Fruit fly (Drosophila melanogaster) whole organism, embryonic: ENCODE measurements around the gene CG43850.

Experiments
- Atf-2 ChIP-seq: fragments of 200-800 bp; sonication (Bioruptor generic); optimal IDR thresholded peaks from 2 replicates; lab custom pipeline; 2016; ENCODE audit warnings: missing biosample characterization, missing genetic modification characterization
- Bdp1 ChIP-seq: fragments of 200-800 bp; sonication (Bioruptor generic); optimal IDR thresholded peaks from 3 replicates; lab custom pipeline; 2016; ENCODE audit warnings: missing biosample characterization, missing genetic modification characterization
- C15 ChIP-seq: fragments of 200-800 bp; sonication (Bioruptor generic); IDR thresholded peaks from 3 replicates; pipeline ENCODE4 v1.3.6; 2022; ENCODE audit warnings: missing biosample characterization, missing genetic modification characterization
- CG11695 ChIP-seq: fragments of 200-800 bp; sonication (Bioruptor generic); IDR thresholded peaks from 3 replicates; pipeline ENCODE4 v1.3.6; 2022; ENCODE audit warnings: missing biosample characterization, missing genetic modification characterization
- CG12769 ChIP-seq: fragments of 200-800 bp; sonication (Bioruptor generic); optimal IDR thresholded peaks from 2 replicates; lab custom pipeline; 2019; ENCODE audit warnings: missing biosample characterization, mild to moderate bottlenecking, missing genetic modification characterization, moderate library complexity
- CG12942 ChIP-seq: fragments of 200-800 bp; sonication (Bioruptor generic); optimal IDR thresholded peaks from 3 replicates; lab custom pipeline; 2016; ENCODE audit warnings: missing biosample characterization, missing genetic modification characterization
- CG14014 ChIP-seq: fragments of 200-800 bp; sonication (Bioruptor generic); IDR thresholded peaks from 2 replicates; pipeline ENCODE4 v1.3.6; 2022; ENCODE audit warnings: missing biosample characterization, missing genetic modification characterization
- CG1529 ChIP-seq: fragments of 200-800 bp; sonication (Bioruptor generic); optimal IDR thresholded peaks from 3 replicates; lab custom pipeline; 2018; ENCODE audit warnings: missing biosample characterization, missing genetic modification characterization
- CG15601 ChIP-seq: fragments of 200-800 bp; sonication (Bioruptor generic); optimal IDR thresholded peaks from 3 replicates; lab custom pipeline; 2019; ENCODE audit warnings: missing biosample characterization, mild to moderate bottlenecking, missing genetic modification characterization, moderate library complexity
- CG15696 ChIP-seq: fragments of 200-800 bp; sonication (Bioruptor generic); optimal IDR thresholded peaks from 2 replicates; lab custom pipeline; 2019; ENCODE audit warnings: missing biosample characterization, mild to moderate bottlenecking, missing genetic modification characterization, moderate library complexity
- CG17359 ChIP-seq: fragments of 200-800 bp; sonication (Bioruptor generic); optimal IDR thresholded peaks from 3 replicates; lab custom pipeline; 2018; ENCODE audit warnings: missing biosample characterization, mild to moderate bottlenecking, missing genetic modification characterization, moderate library complexity
- CG17912 ChIP-seq: fragments of 200-800 bp; sonication (Bioruptor generic); optimal IDR thresholded peaks from 2 replicates; lab custom pipeline; 2018; ENCODE audit warnings: missing biosample characterization, mild to moderate bottlenecking, missing genetic modification characterization
- CG2120 ChIP-seq: fragments of 200-800 bp; sonication (Bioruptor generic); optimal IDR thresholded peaks from 3 replicates; lab custom pipeline; 2016; ENCODE audit warnings: missing biosample characterization, missing genetic modification characterization
- CG30020 ChIP-seq: fragments of 200-800 bp; optimal IDR thresholded peaks from 2 replicates; lab custom pipeline; 2019; ENCODE audit warnings: missing biosample characterization, mild to moderate bottlenecking, missing genetic modification characterization, moderate library complexity
- CG31224 ChIP-seq: fragments of 200-800 bp; sonication (Bioruptor generic); IDR thresholded peaks from 2 replicates; pipeline ENCODE4 v1.3.6; 2022; ENCODE audit warnings: missing biosample characterization, missing genetic modification characterization
- CG4328 ChIP-seq: fragments of 200-800 bp; sonication (Bioruptor generic); optimal IDR thresholded peaks from 3 replicates; lab custom pipeline; 2017; ENCODE audit warnings: missing biosample characterization, missing genetic modification reagents, missing genetic modification characterization
- CG5953 ChIP-seq: fragments of 200-800 bp; sonication (Bioruptor generic); IDR thresholded peaks from 2 replicates; pipeline ENCODE4 v1.3.6; 2022; ENCODE audit warnings: missing biosample characterization, missing genetic modification characterization
- CG7745 ChIP-seq: fragments of 200-800 bp; sonication (Bioruptor generic); optimal IDR thresholded peaks from 2 replicates; lab custom pipeline; 2018; ENCODE audit warnings: missing biosample characterization, mild to moderate bottlenecking, missing genetic modification characterization, moderate library complexity
- CG7928 ChIP-seq: fragments of 200-800 bp; sonication (Bioruptor generic); optimal IDR thresholded peaks from 2 replicates; lab custom pipeline; 2017; ENCODE audit warnings: missing biosample characterization, mild to moderate bottlenecking, missing genetic modification characterization
- CG7963 ChIP-seq: fragments of 200-800 bp; sonication (Bioruptor generic); IDR thresholded peaks from 3 replicates; pipeline ENCODE4 v1.3.6; 2022; ENCODE audit warnings: missing biosample characterization, missing genetic modification characterization; ENCODE audit not compliant: partially characterized antibody
- CrebB ChIP-seq: fragments of 200-800 bp; sonication (Bioruptor generic); optimal IDR thresholded peaks from 3 replicates; lab custom pipeline; 2018; ENCODE audit warnings: missing biosample characterization, mild to moderate bottlenecking, missing genetic modification characterization
- D ChIP-seq, 2 experiments: fragments of 200-800 bp in 1 of 2; fragments of >200 bp in 1 of 2; sonication (Bioruptor generic) in 1 of 2; optimal IDR thresholded peaks; 2 replicates in 1 of 2; 3 replicates in 1 of 2; lab custom pipeline; 2017; ENCODE audit warnings: mild to moderate bottlenecking in 1 of 2, missing biosample characterization in 1 of 2, missing genetic modification characterization in 1 of 2, missing genetic modification reagents in 1 of 2
- Dll ChIP-seq: fragments of 200-800 bp; sonication (Bioruptor generic); IDR thresholded peaks from 4 replicates; pipeline ENCODE4 v1.3.6; 2022; ENCODE audit warnings: missing biosample characterization, missing genetic modification characterization; ENCODE audit not compliant: partially characterized antibody
- E2f2 ChIP-seq: fragments of 200-800 bp; sonication (Bioruptor generic); IDR thresholded peaks from 2 replicates; pipeline ENCODE4 v1.3.6; 2022; ENCODE audit warnings: missing biosample characterization, missing genetic modification characterization
- Gsc ChIP-seq: fragments of 200-800 bp; sonication (Bioruptor generic); IDR thresholded peaks from 2 replicates; pipeline ENCODE4 v1.3.6; 2022; ENCODE audit warnings: missing biosample characterization, missing genetic modification characterization
- HLHmδ ChIP-seq: fragments of 200-800 bp; sonication (Bioruptor generic); optimal IDR thresholded peaks from 2 replicates; lab custom pipeline; 2018; ENCODE audit warnings: missing biosample characterization, mild to moderate bottlenecking, missing genetic modification characterization, moderate library complexity
- Myb ChIP-seq: fragments of 200-800 bp; sonication (Bioruptor generic); optimal IDR thresholded peaks from 2 replicates; lab custom pipeline; 2016; ENCODE audit warnings: missing biosample characterization, missing genetic modification characterization
- Poxn ChIP-seq: fragments of 200-800 bp; sonication (Bioruptor generic); IDR thresholded peaks from 2 replicates; pipeline ENCODE4 v1.3.6; 2022; ENCODE audit warnings: missing biosample characterization, missing genetic modification characterization
- Sox100B ChIP-seq: fragments of 200-800 bp; sonication (Bioruptor generic); optimal IDR thresholded peaks from 3 replicates; lab custom pipeline; 2018; ENCODE audit warnings: missing biosample characterization, mild to moderate bottlenecking, missing genetic modification characterization
- Usf ChIP-seq: fragments of 200-800 bp; sonication (Bioruptor generic); optimal IDR thresholded peaks from 2 replicates; lab custom pipeline; 2017; ENCODE audit warnings: missing genotype, missing biosample characterization, missing genetic modification characterization
- Xrp1 ChIP-seq: fragments of 200-800 bp; sonication (Bioruptor generic); IDR thresholded peaks from 2 replicates; pipeline ENCODE4 v1.3.6; 2022; ENCODE audit warnings: missing biosample characterization, missing genetic modification characterization
- ac ChIP-seq: fragments of 200-800 bp; sonication (Bioruptor generic); optimal IDR thresholded peaks from 3 replicates; lab custom pipeline; 2017; ENCODE audit warnings: missing biosample characterization, mild to moderate bottlenecking, missing genetic modification characterization
- amos ChIP-seq: fragments of 200-800 bp; sonication (Bioruptor generic); IDR thresholded peaks from 2 replicates; pipeline ENCODE4 v1.3.6; 2022; ENCODE audit warnings: missing biosample characterization, missing genetic modification characterization; ENCODE audit not compliant: partially characterized antibody
- bcd ChIP-seq: fragments of 200-800 bp; sonication (Bioruptor generic); optimal IDR thresholded peaks from 2 replicates; lab custom pipeline; 2017; ENCODE audit warnings: missing biosample characterization, mild to moderate bottlenecking, missing genetic modification characterization
- br ChIP-seq: fragments of >200 bp; optimal IDR thresholded peaks from 2 replicates; lab custom pipeline; 2017
- croc ChIP-seq: fragments of 200-800 bp; sonication (Bioruptor generic); conservative IDR thresholded peaks from 3 replicates; pipeline ENCODE4 v1.3.6; 2022; ENCODE audit warnings: missing biosample characterization, missing genetic modification characterization
- dm ChIP-seq: fragments of 200-800 bp; sonication (Bioruptor generic); optimal IDR thresholded peaks from 3 replicates; lab custom pipeline; 2016; ENCODE audit warnings: missing biosample characterization, missing genetic modification characterization
- dmrt11E ChIP-seq: fragments of 200-800 bp; sonication (Bioruptor generic); optimal IDR thresholded peaks from 3 replicates; lab custom pipeline; 2018; ENCODE audit warnings: missing biosample characterization, mild to moderate bottlenecking, missing genetic modification characterization, moderate library complexity
- fru ChIP-seq: fragments of >200 bp; optimal IDR thresholded peaks from 2 replicates; lab custom pipeline; 2017
- hkb ChIP-seq, 2 experiments: fragments of 200-800 bp in 1 of 2; fragments of >200 bp in 1 of 2; sonication (Bioruptor generic) in 1 of 2; IDR thresholded peaks in 1 of 2; optimal IDR thresholded peaks in 1 of 2; 2 replicates each; pipeline versions ENCODE4 v1.3.6 to Lab custom; 2017 to 2022; ENCODE audit warnings: missing biosample characterization in 1 of 2, missing genetic modification characterization in 1 of 2
- lab ChIP-seq: fragments of 200-800 bp; sonication (Bioruptor generic); optimal IDR thresholded peaks from 3 replicates; lab custom pipeline; 2017; ENCODE audit warnings: missing biosample characterization, missing genetic modification characterization, mild to moderate bottlenecking, moderate library complexity, missing genetic modification reagents
- nau ChIP-seq: fragments of 200-800 bp; sonication (Bioruptor generic); optimal IDR thresholded peaks from 3 replicates; lab custom pipeline; 2017; ENCODE audit warnings: missing biosample characterization, mild to moderate bottlenecking, missing genetic modification characterization, missing genetic modification reagents
- nerfin-2 ChIP-seq: fragments of 200-800 bp; sonication (Bioruptor generic); IDR thresholded peaks from 2 replicates; pipeline ENCODE4 v1.3.6; 2022; ENCODE audit warnings: missing biosample characterization, missing genetic modification characterization; ENCODE audit not compliant: partially characterized antibody
- onecut ChIP-seq: fragments of 200-800 bp; sonication (Bioruptor generic); IDR thresholded peaks from 2 replicates; pipeline ENCODE4 v1.3.6; 2022; ENCODE audit warnings: missing biosample characterization, missing genetic modification characterization
- pfk ChIP-seq: fragments of 200-800 bp; sonication (Bioruptor generic); optimal IDR thresholded peaks from 2 replicates; lab custom pipeline; 2018; ENCODE audit warnings: missing biosample characterization, mild to moderate bottlenecking, missing genetic modification characterization, moderate library complexity
- ro ChIP-seq: fragments of 200-800 bp; sonication (Bioruptor generic); IDR thresholded peaks from 2 replicates; pipeline ENCODE4 v1.3.6; 2022; ENCODE audit warnings: missing biosample characterization, missing genetic modification characterization
- schlank ChIP-seq: fragments of 200-800 bp; sonication (Bioruptor generic); optimal IDR thresholded peaks from 2 replicates; lab custom pipeline; 2018; ENCODE audit warnings: missing biosample characterization, mild to moderate bottlenecking, missing genetic modification characterization
- so ChIP-seq: fragments of 200-800 bp; sonication (Bioruptor generic); IDR thresholded peaks from 3 replicates; pipeline ENCODE4 v1.3.6; 2022; ENCODE audit warnings: missing biosample characterization, missing genetic modification characterization
- tup ChIP-seq: fragments of 200-800 bp; sonication (Bioruptor generic); optimal IDR thresholded peaks from 2 replicates; lab custom pipeline; 2016; ENCODE audit warnings: missing biosample characterization, mild to moderate bottlenecking, missing genetic modification characterization, moderate library complexity
- zf30C ChIP-seq: fragments of 200-800 bp; sonication (Bioruptor generic); optimal IDR thresholded peaks from 3 replicates; lab custom pipeline; 2018; ENCODE audit warnings: missing biosample characterization, mild to moderate bottlenecking, missing genetic modification characterization

CG43850 gene

dm6 chr2L:13394903-13395302 lies 20.3 kb upstream of the CG43850 start, which contains the start of gene RpL24 (continued):
- TF ChIP-seq CG12769 (tag; lab: Kevin White, UChicago) = no peak
- peak; percentile 99 for TF ChIP-seq dm
- no peak for TF ChIP-seq D (optimal IDR thresholded peaks at IDR 0.05; lab: Kevin White, UChicago)
- peak; percentile 86 for TF ChIP-seq D (GFP tag; optimal IDR thresholded peaks at IDR 0.05; lab: Kevin White, UChicago)
- TF ChIP-seq nerfin-2 = no peak
- TF ChIP-seq fru (lab: Kevin White, UChicago) = no peak
- TF ChIP-seq tup (GFP tag; lab: Kevin White, UChicago) = peak; percentile 74
- peak; percentile 89 for TF ChIP-seq CG14014 (GFP tag; lab: Robert Waterston, UW)
- peak; percentile 84 for TF ChIP-seq dmrt11E (tag; lab: Kevin White, UChicago)
- TF ChIP-seq Bdp1 (GFP tag; lab: Kevin White, UChicago) = peak; percentile 83
- TF ChIP-seq CG30020 (tag; lab: Kevin White, UChicago) = peak; percentile 57
- TF ChIP-seq ro (GFP tag; lab: Robert Waterston, UW) = peak; percentile 40; the same call in 1 of the 2 replicates
- TF ChIP-seq br (lab: Kevin White, UChicago) = no peak
- TF ChIP-seq E2f2 (GFP tag; lab: Robert Waterston, UW) = peak; percentile 82
- no peak for TF ChIP-seq Dll (GFP tag; lab: Robert Waterston, UW)
- TF ChIP-seq CG1529 (GFP tag; lab: Kevin White, UChicago) = peak; percentile 83
- TF ChIP-seq so (GFP tag; lab: Robert Waterston, UW) = peak; percentile 92; the same call in 2 of the 3 replicates
- TF ChIP-seq Sox100B (GFP tag; lab: Kevin White, UChicago) = peak; percentile 88
- TF ChIP-seq amos = no peak
- no peak for TF ChIP-seq hkb (optimal IDR thresholded peaks at IDR 0.05; lab: Kevin White, UChicago)
- TF ChIP-seq hkb (GFP tag; IDR thresholded peaks at IDR 0.05; lab: Robert Waterston, UW) = peak; percentile 94
- TF ChIP-seq bcd = peak; percentile 95
- peak; percentile 36; the same call in 2 of the 3 replicates for TF ChIP-seq croc (GFP tag; lab: Robert Waterston, UW)
- peak; percentile 94 for TF ChIP-seq schlank (tag; lab: Kevin White, UChicago)
- TF ChIP-seq zf30C (GFP tag; lab: Kevin White, UChicago) = peak; percentile 67
- TF ChIP-seq CG7963 (GFP tag; lab: Robert Waterston, UW) = no peak
- TF ChIP-seq CrebB = peak; percentile 93
- peak; percentile 22 for TF ChIP-seq Xrp1 (GFP tag; lab: Robert Waterston, UW)
- TF ChIP-seq nau (GFP tag; lab: Kevin White, UChicago) = no peak
- TF ChIP-seq CG5953 (GFP tag; lab: Robert Waterston, UW) = peak; percentile 95
- peak; percentile 83 for TF ChIP-seq Atf-2 (GFP tag; lab: Kevin White, UChicago)
- TF ChIP-seq CG15601 = peak; percentile 84
- TF ChIP-seq CG31224 (GFP tag; lab: Robert Waterston, UW) = peak; percentile 76
- TF ChIP-seq pfk (GFP tag; lab: Kevin White, UChicago) = peak; percentile 85
- peak; percentile 77 for TF ChIP-seq CG12942 (GFP tag; lab: Kevin White, UChicago)
- TF ChIP-seq CG7928 (GFP tag; lab: Kevin White, UChicago) = peak; percentile 72
- peak; percentile 80 for TF ChIP-seq Usf
- peak; percentile 95 for TF ChIP-seq CG4328
- TF ChIP-seq ac (GFP tag; lab: Kevin White, UChicago) = peak; percentile 92
- peak; percentile 68; the same call in 2 of the 3 replicates for TF ChIP-seq C15 (GFP tag; lab: Robert Waterston, UW)
- TF ChIP-seq Myb (GFP tag; lab: Kevin White, UChicago) = peak; percentile 54
- no peak for TF ChIP-seq Poxn (GFP tag; lab: Robert Waterston, UW)
- TF ChIP-seq CG2120 (GFP tag; lab: Kevin White, UChicago) = peak; percentile 73
- peak; percentile 97 for TF ChIP-seq CG17912
- TF ChIP-seq CG11695 (GFP tag; lab: Robert Waterston, UW) = peak; percentile 81
- peak; percentile 98 for TF ChIP-seq lab
- TF ChIP-seq HLHmδ = peak; percentile 94
- TF ChIP-seq onecut (GFP tag; lab: Robert Waterston, UW) = peak; percentile 94
- peak; percentile 92 for TF ChIP-seq CG17359 (tag; lab: Kevin White, UChicago)
- TF ChIP-seq CG15696 (tag; lab: Kevin White, UChicago) = peak; percentile 50
- peak; percentile 40 for TF ChIP-seq CG7745 (tag; lab: Kevin White, UChicago)
- no peak for TF ChIP-seq Gsc (GFP tag; lab: Robert Waterston, UW)
